Worm (Caenorhabditis elegans): Measurements from ENCODE around the gene T22B7.4.
A peak's percentile ranks its signal among the peaks of the same experiment; 100 is the strongest.

T22B7.4 gene

DNA sequence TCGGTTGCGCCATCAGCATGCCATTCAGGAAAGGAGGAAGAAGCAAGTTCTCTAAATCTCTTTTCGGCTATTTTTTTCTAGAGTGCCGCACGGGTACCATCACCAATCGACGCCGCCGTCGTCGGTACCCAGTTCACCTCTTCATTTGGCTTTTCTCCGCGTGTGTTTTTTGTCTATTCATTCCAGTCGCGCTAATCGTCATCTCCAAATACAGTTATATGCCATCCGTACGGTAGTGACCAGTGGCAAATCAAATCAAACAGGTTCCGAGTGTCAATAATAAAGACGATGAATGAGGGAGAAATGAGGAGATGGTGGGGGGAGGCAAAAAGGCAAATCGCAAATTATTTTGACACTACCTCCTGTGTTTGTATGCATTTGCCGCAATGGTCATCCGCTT lies 20.0 kb upstream of the T22B7.4 start:
- TF ChIP-seq K02D7.2 (tag; optimal IDR thresholded peaks at IDR 0.05) (no peak), pha-4 (tag; optimal IDR thresholded peaks at IDR 0.05) (no peak), unc-3 (GFP tag; conservative IDR thresholded peaks at IDR 0.05) (no peak), unc-3 (tag; optimal IDR thresholded peaks at IDR 0.05) (no peak), ceh-22 (tag; optimal IDR thresholded peaks at IDR 0.05) (no peak), ceh-9 (tag; optimal IDR thresholded peaks at IDR 0.05) (no peak)

DNA sequence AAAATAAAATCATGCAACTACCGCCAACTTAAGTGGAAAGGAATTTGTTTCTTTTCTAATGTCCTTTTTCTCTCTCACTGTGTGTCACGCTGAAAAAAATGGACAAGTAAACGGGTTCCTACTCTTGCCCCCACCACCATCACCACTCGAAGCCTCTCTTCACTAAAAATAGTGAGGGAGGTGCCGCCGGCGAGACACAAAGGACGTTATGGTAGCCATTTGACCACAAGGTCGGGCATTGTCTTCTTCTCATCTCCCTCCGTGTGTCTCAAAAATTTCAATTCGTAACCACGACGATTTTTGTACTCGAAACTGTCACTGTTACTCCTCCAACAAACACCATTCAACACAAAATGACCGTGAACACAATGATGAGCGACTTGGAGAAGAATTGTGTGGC lies 18.4 kb upstream of the T22B7.4 start, which contains the start of gene T22B7.22:
Gene T22B7.22 (plus strand): TSS at position 354 of the 400 bp plus-strand sequence.
- TF ChIP-seq nfya-1 (tag; optimal IDR thresholded peaks at IDR 0.05) (no peak), ceh-9 (tag; optimal IDR thresholded peaks at IDR 0.05) (no peak), odd-2 (tag; optimal IDR thresholded peaks at IDR 0.05) (no peak), ceh-19 (GFP tag; optimal IDR thresholded peaks at IDR 0.05) (no peak), ama-1 (optimal IDR thresholded peaks at IDR 0.05) (no peak), elt-2 (tag; optimal IDR thresholded peaks at IDR 0.05) (no peak), sdc-2 (tag; optimal IDR thresholded peaks at IDR 0.05) (no peak), unc-3 (GFP tag; conservative IDR thresholded peaks at IDR 0.05) (no peak), unc-3 (tag; optimal IDR thresholded peaks at IDR 0.05) (no peak), ttx-3 (tag; optimal IDR thresholded peaks at IDR 0.05) (no peak), ceh-48 (tag; optimal IDR thresholded peaks at IDR 0.05) (no peak), ahr-1 (tag; optimal IDR thresholded peaks at IDR 0.05) (no peak), rnt-1 (tag; optimal IDR thresholded peaks at IDR 0.05) (no peak), pros-1 (tag; optimal IDR thresholded peaks at IDR 0.05) (no peak), tbx-2 (tag; optimal IDR thresholded peaks at IDR 0.05) (no peak), unc-86 (tag; optimal IDR thresholded peaks at IDR 0.05) (no peak), dve-1 (tag; optimal IDR thresholded peaks at IDR 0.05) (no peak), K02D7.2 (tag; optimal IDR thresholded peaks at IDR 0.05) (no peak), lin-11 (tag; optimal IDR thresholded peaks at IDR 0.05) (no peak), ceh-45 (GFP tag; IDR thresholded peaks at IDR 0.05) (no peak)

DNA sequence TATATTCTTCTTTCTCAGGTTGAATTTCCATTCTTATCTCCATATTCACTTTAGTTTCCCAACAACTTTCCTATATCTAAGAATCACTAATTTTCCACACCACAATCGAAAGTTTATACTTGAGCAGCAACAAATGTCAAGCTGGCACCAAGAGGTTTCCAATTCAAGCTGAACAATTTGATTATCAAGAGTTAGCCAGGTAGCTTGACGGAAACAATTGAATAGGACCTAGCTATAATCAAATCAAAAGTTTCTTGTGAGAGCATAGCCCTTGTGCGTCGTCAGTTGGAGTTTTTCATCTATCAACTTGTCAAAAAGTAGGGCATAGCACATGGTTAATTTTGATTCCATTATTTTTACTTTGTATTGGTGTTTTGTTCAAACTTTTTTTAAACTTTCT lies 14.4 kb upstream of the T22B7.4 start:
- TF ChIP-seq unc-42 (tag; optimal IDR thresholded peaks at IDR 0.05): peak; percentile 2
- no peak for TF ChIP-seq unc-3 (GFP tag; conservative IDR thresholded peaks at IDR 0.05)
- TF ChIP-seq unc-3 (tag; optimal IDR thresholded peaks at IDR 0.05): no peak

DNA sequence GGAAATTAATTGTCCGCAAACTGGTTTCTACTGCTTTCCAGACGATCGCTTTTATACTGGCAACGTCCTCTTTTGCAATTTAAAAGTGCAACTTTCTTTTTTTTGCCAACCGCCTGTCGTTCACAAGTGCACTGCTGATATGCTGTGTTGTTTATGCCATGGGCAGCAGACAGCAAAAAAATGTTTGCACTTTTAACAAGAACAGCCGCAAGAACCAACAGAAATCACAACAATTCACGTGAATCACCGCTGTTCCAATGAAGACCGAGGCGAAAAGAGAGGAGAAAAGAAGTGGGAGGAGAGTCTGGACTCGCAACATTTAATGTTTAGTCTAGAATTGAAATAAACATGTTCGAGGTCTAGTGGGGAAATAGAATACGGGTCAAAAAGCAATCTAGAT lies 12.6 kb upstream of the T22B7.4 start, which contains the start of gene T22B7.7:
Gene T22B7.7 (minus strand): TSS at position 262 of the 400 bp plus-strand sequence.
- no peak for TF ChIP-seq ceh-19 (GFP tag; optimal IDR thresholded peaks at IDR 0.05)

ce11 chrX:5647884-5648283 lies 6.7 kb upstream of the T22B7.4 start, which contains the start of gene srv-7:
Gene srv-7, minus strand, starts transcription at chrX:5647984.
- TF ChIP-seq ceh-48 (tag; optimal IDR thresholded peaks at IDR 0.05) (no peak), C08G9.2 (tag; optimal IDR thresholded peaks at IDR 0.05) (no peak), nhr-232 (tag; optimal IDR thresholded peaks at IDR 0.05) (no peak), K02D7.2 (tag; optimal IDR thresholded peaks at IDR 0.05) (no peak), F13H6.1 (tag; optimal IDR thresholded peaks at IDR 0.05) (no peak), unc-3 (GFP tag; conservative IDR thresholded peaks at IDR 0.05) (no peak), unc-3 (tag; optimal IDR thresholded peaks at IDR 0.05) (no peak), ceh-45 (GFP tag; IDR thresholded peaks at IDR 0.05) (no peak), pax-1 (tag; optimal IDR thresholded peaks at IDR 0.05) (no peak), hlh-8 (tag; optimal IDR thresholded peaks at IDR 0.05) (no peak), sdc-2 (tag; optimal IDR thresholded peaks at IDR 0.05) (no peak)

DNA sequence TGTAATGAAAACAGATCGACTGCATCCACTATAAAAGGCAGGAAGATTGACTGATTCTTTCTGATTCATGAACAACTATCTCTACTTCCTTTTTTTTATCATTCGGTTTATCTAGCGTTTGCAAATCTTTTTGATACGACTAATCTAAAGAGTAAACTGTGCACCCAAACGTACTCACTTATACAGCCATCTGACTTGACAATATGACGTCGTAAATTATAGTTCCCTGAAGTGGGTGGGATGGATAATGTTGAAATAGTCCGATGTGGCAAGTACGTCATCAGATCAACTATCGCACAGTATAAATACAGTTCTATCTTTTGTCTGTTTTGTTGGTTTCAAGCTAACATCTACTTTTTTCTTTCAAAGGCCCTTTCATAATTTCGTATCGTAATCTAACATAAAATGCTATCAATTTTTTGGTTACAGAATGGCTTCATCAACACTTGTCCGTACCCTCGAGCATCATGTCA lies 5.8 kb upstream of the T22B7.4 start, which contains the start of gene T22B7.3:
Gene T22B7.3 (plus strand): TSS at position 423 of the 473 bp plus-strand sequence.
- TF ChIP-seq sox-4 (tag; optimal IDR thresholded peaks at IDR 0.05) (no peak), ceh-6 (GFP tag; optimal IDR thresholded peaks at IDR 0.05) (no peak), pqm-1 (tag; optimal IDR thresholded peaks at IDR 0.05) (no peak), ztf-16 (tag; optimal IDR thresholded peaks at IDR 0.05) (no peak), hlh-6 (tag; optimal IDR thresholded peaks at IDR 0.05) (no peak)

Data from whole organism, late embryonic.